Worm (Caenorhabditis elegans) whole organism, L1 larva: ENCODE measurements around the gene F58D2.2.

Experiments
- C04F5.9 ChIP-seq: sonication (generic microtip); optimal IDR thresholded peaks from 2 replicates; lab custom pipeline; 2016; ENCODE audit warnings: missing genetic modification characterization, missing compliant biosample characterization
- C16A3.4 ChIP-seq: fragments of 150-350 bp; optimal IDR thresholded peaks from 2 replicates; lab custom pipeline; 2014; ENCODE audit warnings: missing biosample characterization, missing genetic modification characterization
- F16B12.6 ChIP-seq: fragments of 150-350 bp; optimal IDR thresholded peaks from 2 replicates; lab custom pipeline; 2014; ENCODE audit warnings: missing biosample characterization, missing genetic modification characterization
- aly-2 ChIP-seq: fragments of 150-350 bp; optimal IDR thresholded peaks from 2 replicates; lab custom pipeline; 2014; ENCODE audit warnings: missing biosample characterization, missing genetic modification characterization
- blmp-1 ChIP-seq: fragments of 150-350 bp; optimal IDR thresholded peaks from 2 replicates; lab custom pipeline; 2014; ENCODE audit warnings: missing biosample characterization, missing genetic modification characterization
- ceh-8 ChIP-seq: fragments of 200-800 bp; sonication (Bioruptor generic); optimal IDR thresholded peaks from 2 replicates; lab custom pipeline; 2018; ENCODE audit warnings: mild to moderate bottlenecking, missing genetic modification characterization, moderate library complexity, missing compliant biosample characterization
- ceh-82 ChIP-seq, 3 experiments: fragments of 150-350 bp in 1 of 3; sonication (generic microtip) in 2 of 3; optimal IDR thresholded peaks; 2 replicates each; lab custom pipeline; 2014 to 2017; ENCODE audit warnings: missing biosample characterization in 3 of 3, missing genetic modification characterization in 3 of 3
- ceh-88 ChIP-seq: fragments of 200-800 bp; sonication (Bioruptor generic); IDR thresholded peaks from 2 replicates; pipeline ENCODE4 v1.3.6; 2022; ENCODE audit warnings: missing genetic modification characterization, missing compliant biosample characterization
- ceh-90 ChIP-seq: sonication (generic microtip); optimal IDR thresholded peaks from 2 replicates; lab custom pipeline; 2016; ENCODE audit warnings: missing genetic modification characterization, missing compliant biosample characterization
- ces-1 ChIP-seq: fragments of 150-350 bp; optimal IDR thresholded peaks from 2 replicates; lab custom pipeline; 2014; ENCODE audit warnings: missing biosample characterization, missing genetic modification reagents, missing genetic modification characterization
- egl-13 ChIP-seq: sonication (generic microtip); optimal IDR thresholded peaks from 2 replicates; lab custom pipeline; 2016; ENCODE audit warnings: missing genotype, missing genetic modification reagents, missing genetic modification characterization, missing compliant biosample characterization
- elt-2 ChIP-seq: sonication (generic microtip); optimal IDR thresholded peaks from 2 replicates; lab custom pipeline; 2016; ENCODE audit warnings: missing genetic modification characterization, mild to moderate bottlenecking, inconsistent platforms, missing compliant biosample characterization, missing genetic modification reagents
- elt-3 ChIP-seq, 6 experiments: fragments of 150-350 bp in 1 of 6; sonication (generic microtip); optimal IDR thresholded peaks; 2 replicates each; lab custom pipeline; 2017 to 2018; ENCODE audit warnings: missing biosample characterization in 6 of 6, missing genetic modification characterization in 6 of 6, inconsistent platforms in 1 of 6
- ets-5 ChIP-seq: fragments of 200-800 bp; sonication (Bioruptor generic); IDR thresholded peaks from 2 replicates; pipeline ENCODE4 v1.3.6; 2022; ENCODE audit warnings: missing genetic modification characterization, missing compliant biosample characterization
- fkh-10 ChIP-seq: sonication (generic microtip); optimal IDR thresholded peaks from 2 replicates; lab custom pipeline; 2017; ENCODE audit warnings: missing biosample characterization, missing genetic modification reagents, missing genetic modification characterization
- hlh-17 ChIP-seq: fragments of 200-800 bp; sonication (Bioruptor generic); optimal IDR thresholded peaks from 2 replicates; lab custom pipeline; 2018; ENCODE audit warnings: missing genetic modification characterization, mild to moderate bottlenecking, missing compliant biosample characterization, moderate library complexity, borderline replicate concordance
- hpl-2 ChIP-seq: fragments of 150-350 bp; optimal IDR thresholded peaks from 2 replicates; lab custom pipeline; 2014; ENCODE audit warnings: missing biosample characterization, missing genetic modification reagents, missing genetic modification characterization
- irx-1 ChIP-seq: sonication (generic microtip); optimal IDR thresholded peaks from 2 replicates; lab custom pipeline; 2016; ENCODE audit warnings: missing genetic modification characterization, missing compliant biosample characterization
- lin-13 ChIP-seq: fragments of 150-350 bp; optimal IDR thresholded peaks from 2 replicates; lab custom pipeline; 2014; ENCODE audit warnings: missing biosample characterization, missing genetic modification reagents, missing genetic modification characterization
- lin-15B ChIP-seq: fragments of 150-350 bp; sonication (generic microtip); optimal IDR thresholded peaks from 3 replicates; lab custom pipeline; 2014; ENCODE audit warnings: missing biosample characterization, missing genetic modification characterization
- lin-35 ChIP-seq, 2 experiments: fragments of 150-350 bp; optimal IDR thresholded peaks; 2 replicates each; lab custom pipeline; 2014; ENCODE audit warnings: missing biosample characterization in 2 of 2, missing genetic modification characterization in 2 of 2, missing genetic modification reagents in 2 of 2
- lin-39 ChIP-seq: fragments of 150-350 bp; optimal IDR thresholded peaks from 2 replicates; lab custom pipeline; 2014; ENCODE audit warnings: missing biosample characterization, missing genetic modification reagents, missing genetic modification characterization
- mdl-1 ChIP-seq, 2 experiments: fragments of 150-350 bp; optimal IDR thresholded peaks; 2 replicates each; lab custom pipeline; 2014 to 2017; ENCODE audit warnings: missing biosample characterization in 2 of 2, missing genetic modification characterization in 2 of 2, inconsistent platforms in 1 of 2
- mef-2 ChIP-seq: fragments of 150-350 bp; optimal IDR thresholded peaks from 2 replicates; lab custom pipeline; 2014; ENCODE audit warnings: missing biosample characterization, missing genetic modification characterization
- mep-1 ChIP-seq: fragments of 150-350 bp; optimal IDR thresholded peaks from 2 replicates; lab custom pipeline; 2014; ENCODE audit warnings: missing biosample characterization, missing genetic modification characterization
- nhr-11 ChIP-seq: fragments of 150-350 bp; optimal IDR thresholded peaks from 2 replicates; lab custom pipeline; 2014; ENCODE audit warnings: missing biosample characterization, missing genetic modification characterization
- nhr-237 ChIP-seq: fragments of 150-350 bp; optimal IDR thresholded peaks from 2 replicates; lab custom pipeline; 2014; ENCODE audit warnings: missing biosample characterization, missing genetic modification characterization
- nhr-76 ChIP-seq: sonication (generic microtip); optimal IDR thresholded peaks from 2 replicates; lab custom pipeline; 2017; ENCODE audit warnings: missing biosample characterization, missing genetic modification characterization
- nhr-85 ChIP-seq: sonication (generic microtip); peaks from one replicate; lab custom pipeline; 2016; ENCODE audit warnings: missing genetic modification characterization, inconsistent platforms, missing compliant biosample characterization
- nhr-90 ChIP-seq: sonication (generic microtip); optimal IDR thresholded peaks from 2 replicates; lab custom pipeline; 2016; ENCODE audit warnings: mild to moderate bottlenecking, missing genetic modification characterization, missing compliant biosample characterization; ENCODE audit not compliant: poor library complexity
- pqm-1 ChIP-seq: sonication (generic microtip); optimal IDR thresholded peaks from 3 replicates; lab custom pipeline; 2017; ENCODE audit warnings: missing biosample characterization, missing genetic modification characterization
- rnt-1 ChIP-seq: sonication (generic microtip); optimal IDR thresholded peaks from 2 replicates; lab custom pipeline; 2016; ENCODE audit warnings: mild to moderate bottlenecking, missing genetic modification characterization, moderate library complexity, missing compliant biosample characterization
- skn-1 ChIP-seq: fragments of 150-350 bp; optimal IDR thresholded peaks from 2 replicates; lab custom pipeline; 2014; ENCODE audit warnings: missing biosample characterization, missing genetic modification characterization
- snpc-4 ChIP-seq: fragments of 150-350 bp; optimal IDR thresholded peaks from 2 replicates; lab custom pipeline; 2014; ENCODE audit warnings: missing biosample characterization, missing genetic modification characterization
- sup-37 ChIP-seq: fragments of 200-800 bp; sonication (Bioruptor generic); optimal IDR thresholded peaks from 2 replicates; lab custom pipeline; 2018; ENCODE audit warnings: mild to moderate bottlenecking, missing genetic modification characterization, missing compliant biosample characterization
- swsn-7 ChIP-seq: sonication (generic microtip); optimal IDR thresholded peaks from 2 replicates; lab custom pipeline; 2016; ENCODE audit warnings: missing genetic modification characterization, missing compliant biosample characterization
- tbx-2 ChIP-seq: sonication (generic microtip); optimal IDR thresholded peaks from 2 replicates; lab custom pipeline; 2016; ENCODE audit warnings: missing genetic modification characterization, missing compliant biosample characterization
- unc-130 ChIP-seq: fragments of 150-350 bp; optimal IDR thresholded peaks from 2 replicates; lab custom pipeline; 2017; ENCODE audit warnings: missing biosample characterization, missing genetic modification characterization, inconsistent platforms
- unc-86 ChIP-seq: sonication (generic microtip); optimal IDR thresholded peaks from 2 replicates; lab custom pipeline; 2016; ENCODE audit warnings: missing genetic modification characterization, missing compliant biosample characterization
- unc-98 ChIP-seq: fragments of 200-800 bp; sonication (Bioruptor generic); IDR thresholded peaks from 2 replicates; pipeline ENCODE4 v1.3.6; 2022; ENCODE audit warnings: missing genetic modification characterization, missing compliant biosample characterization
- vab-15 ChIP-seq: sonication (generic microtip); optimal IDR thresholded peaks from 2 replicates; lab custom pipeline; 2017; ENCODE audit warnings: missing genotype, mild to moderate bottlenecking, missing genetic modification characterization, missing compliant biosample characterization
- xbp-1 ChIP-seq: sonication (generic microtip); optimal IDR thresholded peaks from 2 replicates; lab custom pipeline; 2016; ENCODE audit warnings: missing genetic modification characterization, missing compliant biosample characterization
- zag-1 ChIP-seq: fragments of 150-350 bp; optimal IDR thresholded peaks from 2 replicates; lab custom pipeline; 2014; ENCODE audit warnings: missing biosample characterization, missing genetic modification characterization
- zip-4 ChIP-seq: fragments of 200-800 bp; sonication (Bioruptor generic); optimal IDR thresholded peaks from 2 replicates; lab custom pipeline; 2018; ENCODE audit warnings: mild to moderate bottlenecking, missing genetic modification characterization, moderate library complexity, missing compliant biosample characterization
- ztf-11 ChIP-seq, 2 experiments: sonication (generic microtip); optimal IDR thresholded peaks; 2 replicates each; lab custom pipeline; 2016 to 2017; ENCODE audit warnings: missing genetic modification characterization in 2 of 2, missing biosample characterization in 1 of 2, missing compliant biosample characterization in 1 of 2

Gene F58D2.2

DNA sequence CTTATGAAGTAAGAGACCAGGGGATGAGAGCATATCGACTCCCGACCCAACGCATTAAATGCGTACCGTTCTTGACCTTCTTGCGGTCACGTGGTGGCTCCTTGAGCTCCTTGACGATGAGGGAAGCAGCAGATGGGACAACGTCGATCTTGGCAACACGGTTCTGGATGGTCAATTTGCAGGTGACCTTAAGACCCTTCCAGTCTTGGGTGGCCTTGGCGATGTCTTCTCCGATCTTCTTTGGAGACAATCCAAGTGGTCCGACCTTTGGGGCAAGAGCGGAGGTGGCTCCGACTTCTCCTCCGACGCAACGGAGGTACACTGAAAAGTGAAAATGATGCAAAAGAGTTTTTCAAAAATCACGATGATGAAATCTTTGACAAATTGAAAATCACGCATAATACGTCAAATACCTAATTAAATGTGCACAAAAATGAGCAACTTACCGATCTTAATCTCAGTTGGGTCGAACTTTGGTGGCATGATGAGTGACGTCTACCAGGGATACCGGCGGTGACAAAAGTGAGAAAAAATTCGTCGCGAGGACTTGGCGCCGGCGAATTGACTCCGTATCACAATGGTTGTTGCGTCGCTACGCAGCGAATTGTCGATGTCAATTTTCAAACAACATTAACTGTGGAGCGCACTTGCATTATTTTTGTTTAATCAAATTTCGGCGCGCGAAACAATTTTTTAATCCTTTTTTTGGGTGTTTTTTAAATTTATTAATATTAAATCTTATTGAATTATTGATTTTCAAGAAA, 50.7 kb downstream of the F58D2.2 start, which contains the start of gene rpl-12 (continued):
- TF ChIP-seq sup-37, result peak; percentile 97
- TF ChIP-seq zag-1 (tag; lab: Kevin White, UChicago), result peak; percentile 94
- TF ChIP-seq mep-1 (tag; lab: Kevin White, UChicago), result peak; percentile 100
- peak; percentile 93 for TF ChIP-seq hpl-2 (GFP tag; lab: Kevin White, UChicago)
- TF ChIP-seq elt-3 (tag; optimal IDR thresholded peaks at IDR 0.05; lab: Kevin White, UChicago), result peak; percentile 86 to 99 (median 98)
- TF ChIP-seq xbp-1 (tag; lab: Kevin White, UChicago), result peak; percentile 99
- TF ChIP-seq irx-1 (tag; lab: Kevin White, UChicago), result peak; percentile 99
- peak; percentile 99 for TF ChIP-seq C16A3.4 (tag; lab: Kevin White, UChicago)
- TF ChIP-seq ceh-88 (GFP tag; lab: Robert Waterston, UW), result peak; percentile 97
- peak; percentile 83 for TF ChIP-seq blmp-1 (tag; lab: Kevin White, UChicago)
- TF ChIP-seq nhr-237 (tag; lab: Kevin White, UChicago), result peak; percentile 96
- peak; percentile 99 for TF ChIP-seq tbx-2 (tag; lab: Kevin White, UChicago)
- peak; percentile 97 for TF ChIP-seq C04F5.9 (tag; lab: Kevin White, UChicago)
- TF ChIP-seq mef-2 (tag; lab: Kevin White, UChicago), result peak; percentile 93
- peak; percentile 92 for TF ChIP-seq snpc-4 (tag; lab: Kevin White, UChicago)
- peak; percentile 79 for TF ChIP-seq F16B12.6
- peak; percentile 98 for TF ChIP-seq ceh-8 (GFP tag; lab: Kevin White, UChicago)
- peak; percentile 93 for TF ChIP-seq aly-2 (tag; lab: Kevin White, UChicago)
- peak; percentile 97 for TF ChIP-seq vab-15
- TF ChIP-seq ztf-11 (tag; optimal IDR thresholded peaks at IDR 0.05; lab: Kevin White, UChicago), result peak in 1 of 2 experiments; percentile 96
- peak; percentile 98 for TF ChIP-seq rnt-1 (tag; lab: Kevin White, UChicago)
- TF ChIP-seq ces-1 (GFP tag; lab: Kevin White, UChicago), result peak; percentile 94
- TF ChIP-seq swsn-7 (tag; lab: Kevin White, UChicago), result peak; percentile 99
- 0 out of 2 replicates have a peak, but pooled peaks have one; percentile 78 for TF ChIP-seq ets-5
- TF ChIP-seq unc-130 (tag; lab: Kevin White, UChicago), result peak; percentile 100
- TF ChIP-seq egl-13 (tag; lab: Kevin White, UChicago), result peak; percentile 97
- TF ChIP-seq elt-2 (tag; lab: Kevin White, UChicago), result peak; percentile 90
- TF ChIP-seq hlh-17 (GFP tag; lab: Kevin White, UChicago), result no peak
- peak; percentile 71 for TF ChIP-seq ceh-90 (tag; lab: Kevin White, UChicago)
- TF ChIP-seq nhr-11 (tag; lab: Kevin White, UChicago), result peak; percentile 93
- peak; percentile 99 for TF ChIP-seq unc-86
- peak; percentile 99 for TF ChIP-seq nhr-90 (tag; lab: Kevin White, UChicago)
- TF ChIP-seq unc-98 (GFP tag; lab: Robert Waterston, UW), result peak; percentile 91
- TF ChIP-seq nhr-85, result peak; percentile 99

DNA sequence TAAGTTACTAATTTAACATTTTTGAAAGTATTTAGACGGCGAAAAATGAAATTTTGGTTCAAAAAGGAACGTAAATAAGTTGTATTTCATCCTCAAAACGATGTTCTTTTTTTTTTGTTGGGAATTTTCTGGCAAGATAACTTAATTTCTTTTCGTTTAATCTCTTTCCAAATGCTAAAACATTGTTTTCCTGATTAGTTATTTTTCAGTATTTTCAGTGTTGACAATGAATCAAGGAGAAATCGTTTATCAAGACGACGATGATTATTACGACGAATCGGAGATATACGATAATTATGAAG, 51.2 kb downstream of the F58D2.2 start, which contains the start of gene lin-54:
Gene lin-54, plus strand, starts transcription at position 203 of the 302 bp plus-strand sequence.
- no peak for TF ChIP-seq lin-15B (tag; lab: Kevin White, UChicago)
- TF ChIP-seq rnt-1 (tag; lab: Kevin White, UChicago), result no peak
- no peak for TF ChIP-seq lin-39
- no peak for TF ChIP-seq unc-98 (GFP tag; lab: Robert Waterston, UW)
- no peak for TF ChIP-seq nhr-76 (tag; lab: Kevin White, UChicago)
- no peak for TF ChIP-seq ceh-90 (tag; lab: Kevin White, UChicago)
- TF ChIP-seq mdl-1 (tag; optimal IDR thresholded peaks at IDR 0.05; lab: Kevin White, UChicago), result no peak
- no peak for TF ChIP-seq fkh-10 (GFP tag; lab: Kevin White, UChicago)
- TF ChIP-seq pqm-1 (tag; lab: Kevin White, UChicago), result no peak
- TF ChIP-seq ceh-82 (tag; optimal IDR thresholded peaks at IDR 0.05; lab: Kevin White, UChicago), result no peak
- no peak for TF ChIP-seq lin-13 (GFP tag; lab: Kevin White, UChicago)
- TF ChIP-seq zip-4, result no peak
- TF ChIP-seq mef-2 (tag; lab: Kevin White, UChicago), result no peak
- no peak for TF ChIP-seq lin-35 (GFP tag; optimal IDR thresholded peaks at IDR 0.05; lab: Kevin White, UChicago)
- TF ChIP-seq skn-1 (tag; lab: Kevin White, UChicago), result no peak
